Fruit fly (Drosophila melanogaster) whole organism, prepupa: ENCODE data around the gene Pdss2.
A peak's percentile ranks its signal among the peaks of the same experiment; 100 is the strongest.

ENCODE experiments used
- Blimp-1 ChIP-seq: fragments of 200-800 bp; sonication (Bioruptor generic); optimal IDR thresholded peaks from 3 replicates; lab custom pipeline; 2017; ENCODE audit warnings: missing biosample characterization, missing genetic modification characterization, mild to moderate bottlenecking, moderate library complexity, missing genetic modification reagents
- CG10631 ChIP-seq: fragments of 200-800 bp; sonication (Bioruptor generic); optimal IDR thresholded peaks from 2 replicates; lab custom pipeline; 2016; ENCODE audit warnings: missing biosample characterization, missing genetic modification characterization
- CG10669 ChIP-seq: fragments of 200-800 bp; sonication (Bioruptor generic); optimal IDR thresholded peaks from 3 replicates; lab custom pipeline; 2018; ENCODE audit warnings: missing biosample characterization, mild to moderate bottlenecking, missing genetic modification characterization, moderate library complexity
- CG11902 ChIP-seq: fragments of 200-800 bp; sonication (Bioruptor generic); optimal IDR thresholded peaks from 3 replicates; lab custom pipeline; 2016; ENCODE audit warnings: missing biosample characterization, missing genetic modification characterization
- CG15336 ChIP-seq: fragments of 200-800 bp; sonication (Bioruptor generic); IDR thresholded peaks from 2 replicates; pipeline ENCODE4 v1.3.6; 2022; ENCODE audit warnings: missing biosample characterization, missing genetic modification characterization
- CG16779 ChIP-seq: fragments of 200-800 bp; sonication (Bioruptor generic); optimal IDR thresholded peaks from 3 replicates; lab custom pipeline; 2017; ENCODE audit warnings: missing biosample characterization, mild to moderate bottlenecking, missing genetic modification characterization
- CG3032 ChIP-seq: fragments of 200-800 bp; optimal IDR thresholded peaks from 2 replicates; lab custom pipeline; 2019; ENCODE audit warnings: missing biosample characterization, mild to moderate bottlenecking, missing genetic modification characterization, moderate library complexity
- CG31627 ChIP-seq: fragments of 200-800 bp; sonication (Bioruptor generic); optimal IDR thresholded peaks from 3 replicates; lab custom pipeline; 2016; ENCODE audit warnings: missing biosample characterization, missing genetic modification characterization
- CG32006 ChIP-seq: fragments of 200-800 bp; sonication (Bioruptor generic); optimal IDR thresholded peaks from 3 replicates; lab custom pipeline; 2017; ENCODE audit warnings: missing biosample characterization, mild to moderate bottlenecking, missing genetic modification characterization
- CG3919 ChIP-seq: fragments of 200-800 bp; sonication (Bioruptor generic); optimal IDR thresholded peaks from 3 replicates; lab custom pipeline; 2016; ENCODE audit warnings: missing biosample characterization, missing genetic modification characterization
- CG4318 ChIP-seq: fragments of 200-800 bp; sonication (Bioruptor generic); optimal IDR thresholded peaks from 3 replicates; lab custom pipeline; 2017; ENCODE audit warnings: missing biosample characterization, mild to moderate bottlenecking, missing genetic modification characterization
- CG6163 ChIP-seq: fragments of 200-800 bp; sonication (Bioruptor generic); IDR thresholded peaks from 3 replicates; pipeline ENCODE4 v1.3.6; 2022; ENCODE audit warnings: missing biosample characterization, missing genetic modification characterization
- CG6276 ChIP-seq: fragments of 200-800 bp; sonication (Bioruptor generic); optimal IDR thresholded peaks from 2 replicates; lab custom pipeline; 2017; ENCODE audit warnings: missing biosample characterization, mild to moderate bottlenecking, missing genetic modification characterization
- CG6792 ChIP-seq: fragments of 200-800 bp; sonication (Bioruptor generic); optimal IDR thresholded peaks from 3 replicates; lab custom pipeline; 2016; ENCODE audit warnings: missing biosample characterization, missing genetic modification characterization
- CG6854 ChIP-seq: fragments of 200-800 bp; sonication (Bioruptor generic); optimal IDR thresholded peaks from 2 replicates; lab custom pipeline; 2017; ENCODE audit warnings: missing biosample characterization, mild to moderate bottlenecking, missing genetic modification characterization
- CG8319 ChIP-seq: fragments of 200-800 bp; sonication (Bioruptor generic); optimal IDR thresholded peaks from 3 replicates; lab custom pipeline; 2016; ENCODE audit warnings: missing biosample characterization, missing genetic modification characterization
- CG8632 ChIP-seq: fragments of 200-800 bp; sonication (Bioruptor generic); optimal IDR thresholded peaks from 3 replicates; lab custom pipeline; 2016; ENCODE audit warnings: missing biosample characterization, missing genetic modification characterization
- CG9139 ChIP-seq: fragments of 200-800 bp; sonication (Bioruptor generic); optimal IDR thresholded peaks from 3 replicates; lab custom pipeline; 2017; ENCODE audit warnings: missing biosample characterization, mild to moderate bottlenecking, missing genetic modification characterization
- Eip78C ChIP-seq: fragments of 200-800 bp; sonication (Bioruptor generic); peaks from one replicate; lab custom pipeline; 2016; ENCODE audit warnings: missing biosample characterization, missing genetic modification characterization
- Eip93F ChIP-seq: fragments of 200-800 bp; sonication (Bioruptor generic); optimal IDR thresholded peaks from 2 replicates; lab custom pipeline; 2016; ENCODE audit warnings: missing biosample characterization, mild to moderate bottlenecking, missing genetic modification characterization
- Ets21C ChIP-seq: fragments of 200-800 bp; sonication (Bioruptor generic); optimal IDR thresholded peaks from 3 replicates; lab custom pipeline; 2016; ENCODE audit warnings: missing biosample characterization, missing genetic modification characterization
- Ets96B ChIP-seq: fragments of 200-800 bp; optimal IDR thresholded peaks from 2 replicates; lab custom pipeline; 2019; ENCODE audit warnings: missing biosample characterization, mild to moderate bottlenecking, missing genetic modification characterization, moderate library complexity
- Gug ChIP-seq: fragments of 200-800 bp; sonication (Bioruptor generic); IDR thresholded peaks from 2 replicates; pipeline ENCODE4 v1.3.6; 2022; ENCODE audit warnings: missing biosample characterization, missing genetic modification characterization
- Hr38 ChIP-seq: sonication (Bioruptor generic); optimal IDR thresholded peaks from 2 replicates; lab custom pipeline; 2016; ENCODE audit warnings: missing biosample characterization, missing genetic modification characterization
- Hr39 ChIP-seq: fragments of 200-800 bp; sonication (Bioruptor generic); optimal IDR thresholded peaks from 2 replicates; lab custom pipeline; 2016; ENCODE audit warnings: missing biosample characterization, missing genetic modification characterization
- Hr4 ChIP-seq: fragments of 200-800 bp; sonication (Bioruptor generic); optimal IDR thresholded peaks from 3 replicates; lab custom pipeline; 2016; ENCODE audit warnings: missing biosample characterization, missing genetic modification characterization
- Lpt ChIP-seq: fragments of 200-800 bp; sonication (Bioruptor generic); optimal IDR thresholded peaks from 3 replicates; lab custom pipeline; 2016; ENCODE audit warnings: missing biosample characterization, missing genetic modification characterization
- Met ChIP-seq: fragments of 200-800 bp; sonication (Bioruptor generic); optimal IDR thresholded peaks from 3 replicates; lab custom pipeline; 2016; ENCODE audit warnings: missing biosample characterization, missing genetic modification characterization
- OdsH ChIP-seq: fragments of 200-800 bp; sonication (Bioruptor generic); optimal IDR thresholded peaks from 3 replicates; lab custom pipeline; 2016; ENCODE audit warnings: missing biosample characterization, missing genetic modification characterization
- Smox ChIP-seq: fragments of 200-800 bp; sonication (Bioruptor generic); optimal IDR thresholded peaks from 3 replicates; lab custom pipeline; 2016; ENCODE audit warnings: missing biosample characterization, missing genetic modification characterization
- Sox102F ChIP-seq: fragments of 200-800 bp; sonication (Bioruptor generic); optimal IDR thresholded peaks from 2 replicates; lab custom pipeline; 2016; ENCODE audit warnings: missing biosample characterization, mild to moderate bottlenecking, missing genetic modification characterization
- Sox14 ChIP-seq: fragments of 200-800 bp; sonication (Bioruptor generic); optimal IDR thresholded peaks from 3 replicates; lab custom pipeline; 2016; ENCODE audit warnings: missing biosample characterization, missing genetic modification characterization
- Sox15 ChIP-seq: fragments of 200-800 bp; sonication (Bioruptor generic); optimal IDR thresholded peaks from 3 replicates; lab custom pipeline; 2016; ENCODE audit warnings: missing biosample characterization, missing genetic modification characterization
- achi ChIP-seq: fragments of 200-800 bp; sonication (Bioruptor generic); optimal IDR thresholded peaks from 3 replicates; lab custom pipeline; 2016; ENCODE audit warnings: missing biosample characterization, missing genetic modification characterization
- acj6 ChIP-seq: fragments of 200-800 bp; sonication (Bioruptor generic); optimal IDR thresholded peaks from 3 replicates; lab custom pipeline; 2016; ENCODE audit warnings: missing biosample characterization, missing genetic modification characterization
- dac ChIP-seq: fragments of 200-800 bp; sonication (Bioruptor generic); optimal IDR thresholded peaks from 2 replicates; lab custom pipeline; 2017; ENCODE audit warnings: missing biosample characterization, mild to moderate bottlenecking, missing genetic modification characterization
- fd59A ChIP-seq: fragments of 200-800 bp; sonication (Bioruptor generic); optimal IDR thresholded peaks from 2 replicates; lab custom pipeline; 2017; ENCODE audit warnings: missing biosample characterization, mild to moderate bottlenecking, missing genetic modification characterization, missing genetic modification reagents
- fkh ChIP-seq: fragments of 200-800 bp; sonication (Bioruptor generic); optimal IDR thresholded peaks from 3 replicates; lab custom pipeline; 2017; ENCODE audit warnings: missing biosample characterization, mild to moderate bottlenecking, missing genetic modification characterization, moderate library complexity
- lz ChIP-seq: fragments of 200-800 bp; sonication (Bioruptor generic); optimal IDR thresholded peaks from 3 replicates; lab custom pipeline; 2016; ENCODE audit warnings: missing biosample characterization, missing genetic modification characterization
- net ChIP-seq: fragments of 200-800 bp; sonication (Bioruptor generic); optimal IDR thresholded peaks from 3 replicates; lab custom pipeline; 2016; ENCODE audit warnings: missing biosample characterization, missing genetic modification characterization
- pdm3 ChIP-seq: fragments of 200-800 bp; sonication (Bioruptor generic); optimal IDR thresholded peaks from 3 replicates; lab custom pipeline; 2016; ENCODE audit warnings: missing biosample characterization, missing genetic modification characterization
- salr ChIP-seq, 2 experiments: fragments of 200-800 bp; sonication (Bioruptor generic); optimal IDR thresholded peaks; 3 replicates each; lab custom pipeline; 2016 to 2018; ENCODE audit warnings: missing biosample characterization in 2 of 2, missing genetic modification characterization in 2 of 2, mild to moderate bottlenecking in 1 of 2
- spab ChIP-seq: fragments of 200-800 bp; sonication (Bioruptor generic); optimal IDR thresholded peaks from 2 replicates; lab custom pipeline; 2017; ENCODE audit warnings: missing biosample characterization, mild to moderate bottlenecking, missing genetic modification characterization, missing genetic modification reagents
- ss ChIP-seq, 2 experiments: fragments of 200-800 bp; sonication (Bioruptor generic); optimal IDR thresholded peaks; 2 replicates in 1 of 2; 3 replicates in 1 of 2; lab custom pipeline; 2017 to 2018; ENCODE audit warnings: mild to moderate bottlenecking in 2 of 2, missing biosample characterization in 2 of 2, missing genetic modification characterization in 2 of 2, moderate library complexity in 1 of 2
- svp ChIP-seq: fragments of 200-800 bp; sonication (Bioruptor generic); peaks from one replicate; lab custom pipeline; 2016; ENCODE audit warnings: missing biosample characterization, missing genetic modification characterization
- topi ChIP-seq: fragments of 200-800 bp; sonication (Bioruptor generic); optimal IDR thresholded peaks from 3 replicates; lab custom pipeline; 2016; ENCODE audit warnings: missing biosample characterization, missing genetic modification characterization
- vri ChIP-seq: fragments of 200-800 bp; sonication (Bioruptor generic); optimal IDR thresholded peaks from 3 replicates; lab custom pipeline; 2016; ENCODE audit warnings: missing biosample characterization, mild to moderate bottlenecking, missing genetic modification characterization

Pdss2 gene

dm6 chr3L:21058651-21059050, 30.9 kb downstream of the Pdss2 start (continued):
- TF ChIP-seq salr (GFP tag; optimal IDR thresholded peaks at IDR 0.05; lab: Kevin White, UChicago) (no peak), achi (GFP tag; lab: Kevin White, UChicago) (no peak), lz (GFP tag; lab: Kevin White, UChicago) (no peak), Met (GFP tag; lab: Kevin White, UChicago) (peak; percentile 23), pdm3 (GFP tag; lab: Kevin White, UChicago) (no peak), CG8319 (GFP tag; lab: Kevin White, UChicago) (no peak), Ets96B (peak; percentile 3), Hr4 (GFP tag; lab: Kevin White, UChicago) (no peak), Gug (no peak), CG16779 (tag; lab: Kevin White, UChicago) (peak; percentile 46), spab (GFP tag; lab: Kevin White, UChicago) (no peak), dac (GFP tag; lab: Kevin White, UChicago) (no peak), CG31627 (GFP tag; lab: Kevin White, UChicago) (no peak), Smox (GFP tag; lab: Kevin White, UChicago) (no peak), acj6 (GFP tag; lab: Kevin White, UChicago) (no peak), CG10669 (GFP tag; lab: Kevin White, UChicago) (no peak), Eip78C (GFP tag; lab: Kevin White, UChicago) (no peak)

- TF ChIP-seq spab (GFP tag; lab: Kevin White, UChicago) (peak; percentile 9), Smox (GFP tag; lab: Kevin White, UChicago) (peak; percentile 70), CG32006 (GFP tag; lab: Kevin White, UChicago) (peak; percentile 61), CG9139 (no peak), Sox14 (GFP tag; lab: Kevin White, UChicago) (peak; percentile 22), fkh (GFP tag; lab: Kevin White, UChicago) (no peak), fd59A (no peak), CG3032 (tag; lab: Kevin White, UChicago) (peak; percentile 17), Sox15 (peak; percentile 23), CG11902 (GFP tag; lab: Kevin White, UChicago) (peak; percentile 0), Sox102F (GFP tag; lab: Kevin White, UChicago) (peak; percentile 17), CG3919 (GFP tag; lab: Kevin White, UChicago) (peak; percentile 43), Met (GFP tag; lab: Kevin White, UChicago) (peak; percentile 74), svp (GFP tag; lab: Kevin White, UChicago) (no peak), CG8632 (GFP tag; lab: Kevin White, UChicago) (peak; percentile 58), CG31627 (GFP tag; lab: Kevin White, UChicago) (peak; percentile 64), lz (GFP tag; lab: Kevin White, UChicago) (peak; percentile 55), CG6163 (GFP tag; lab: Robert Waterston, UW) (no peak), Ets21C (GFP tag; lab: Kevin White, UChicago) (peak; percentile 20), topi (GFP tag; lab: Kevin White, UChicago) (peak; percentile 64), CG15336 (GFP tag; lab: Robert Waterston, UW) (peak; percentile 56), Hr38 (GFP tag; lab: Kevin White, UChicago) (no peak), CG6276 (GFP tag; lab: Kevin White, UChicago) (no peak), OdsH (GFP tag; lab: Kevin White, UChicago) (peak; percentile 59), CG4318 (peak; percentile 45), Lpt (GFP tag; lab: Kevin White, UChicago) (peak; percentile 26), Hr39 (GFP tag; lab: Kevin White, UChicago) (peak; percentile 54), Blimp-1 (GFP tag; lab: Kevin White, UChicago) (peak; percentile 1), CG6854 (GFP tag; lab: Kevin White, UChicago) (peak; percentile 45), CG16779 (tag; lab: Kevin White, UChicago) (peak; percentile 6), Gug (no peak; the same call in 1 of the 2 replicates), CG10631 (peak; percentile 54), CG6792 (GFP tag; lab: Kevin White, UChicago) (peak; percentile 39), vri (GFP tag; lab: Kevin White, UChicago) (no peak), Ets96B (peak; percentile 12), ss (GFP tag; optimal IDR thresholded peaks at IDR 0.05; lab: Kevin White, UChicago) (peak in 1 of 2 experiments; percentile 37), pdm3 (GFP tag; lab: Kevin White, UChicago) (peak; percentile 58), net (GFP tag; lab: Kevin White, UChicago) (peak; percentile 49), acj6 (GFP tag; lab: Kevin White, UChicago) (peak; percentile 56), Eip93F (GFP tag; lab: Kevin White, UChicago) (no peak)
These were observed 32.7 kb downstream of the Pdss2 start for dm6 chr3L:21060189-21061070.
